Worm (Caenorhabditis elegans) whole organism, early embryonic: ENCODE measurements around the gene Y53C12A.8.

Experiments used
- F13C5.2 ChIP-seq: sonication (generic microtip); optimal IDR thresholded peaks from 2 replicates; lab custom pipeline; 2017; ENCODE audit warnings: mild to moderate bottlenecking, missing genetic modification characterization, inconsistent platforms, missing compliant biosample characterization
- aly-1 ChIP-seq: sonication (generic microtip); optimal IDR thresholded peaks from 2 replicates; lab custom pipeline; 2016; ENCODE audit warnings: missing genetic modification characterization, missing compliant biosample characterization
- ama-1 ChIP-seq: fragments of 150-350 bp; optimal IDR thresholded peaks from 2 replicates; lab custom pipeline; 2014
- ceh-13 ChIP-seq: fragments of 200-800 bp; sonication (Bioruptor generic); optimal IDR thresholded peaks from 2 replicates; lab custom pipeline; 2018; ENCODE audit warnings: mild to moderate bottlenecking, missing genetic modification characterization, missing compliant biosample characterization
- ets-7 ChIP-seq: sonication (generic microtip); optimal IDR thresholded peaks from 2 replicates; lab custom pipeline; 2016; ENCODE audit warnings: missing genotype, missing genetic modification characterization, missing compliant biosample characterization
- flt-1 ChIP-seq: fragments of 200-800 bp; sonication (Bioruptor generic); IDR thresholded peaks from 2 replicates; pipeline ENCODE4 v1.3.6; 2022; ENCODE audit warnings: missing genetic modification characterization, missing compliant biosample characterization
- hmbx-1 ChIP-seq: sonication (generic microtip); optimal IDR thresholded peaks from 2 replicates; lab custom pipeline; 2016; ENCODE audit warnings: mild to moderate bottlenecking, missing genetic modification characterization, missing compliant biosample characterization
- hmg-4 ChIP-seq: fragments of 200-800 bp; sonication (Bioruptor generic); optimal IDR thresholded peaks from 2 replicates; lab custom pipeline; 2018; ENCODE audit warnings: mild to moderate bottlenecking, missing genetic modification characterization, missing compliant biosample characterization
- scrt-1 ChIP-seq: fragments of 200-800 bp; sonication (Bioruptor generic); IDR thresholded peaks from 2 replicates; pipeline ENCODE4 v1.3.6; 2022; ENCODE audit warnings: missing genetic modification characterization, missing compliant biosample characterization
- tbx-11 ChIP-seq: fragments of 200-800 bp; sonication (Bioruptor generic); IDR thresholded peaks from 2 replicates; pipeline ENCODE4 v1.3.6; 2022; ENCODE audit warnings: missing genetic modification characterization, missing compliant biosample characterization
- tbx-37 ChIP-seq: fragments of 200-800 bp; sonication (Bioruptor generic); conservative IDR thresholded peaks from 2 replicates; pipeline ENCODE4 v1.3.6; 2022; ENCODE audit warnings: missing genetic modification reagents, missing genetic modification characterization, missing compliant biosample characterization

DNA sequence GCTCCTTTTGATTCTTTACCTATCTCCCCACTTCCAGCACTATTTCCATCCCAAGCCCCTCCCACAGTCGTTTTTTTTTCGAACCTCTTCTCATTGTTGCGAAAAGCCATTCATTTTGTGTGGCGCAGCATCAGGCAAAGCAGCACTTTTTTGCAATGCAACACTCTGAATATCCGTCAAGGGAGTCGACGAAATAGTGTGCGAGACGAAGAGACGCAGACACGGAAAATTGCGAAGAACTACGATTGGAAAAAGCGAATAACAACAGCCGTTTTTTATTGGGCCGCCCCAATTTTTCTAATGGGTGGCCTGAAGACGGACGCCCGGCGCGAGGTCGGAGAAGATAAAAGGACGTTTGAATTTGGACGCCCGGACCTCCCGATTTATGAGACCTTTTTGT, 29.6 kb upstream of the Y53C12A.8 start:
- TF ChIP-seq tbx-11 (GFP tag; lab: Robert Waterston, UW) (no peak), aly-1 (no peak), scrt-1 (GFP tag; lab: Robert Waterston, UW) (no peak), ets-7 (tag; lab: Kevin White, UChicago) (no peak), hmg-4 (GFP tag; lab: Kevin White, UChicago) (no peak), F13C5.2 (tag; lab: Kevin White, UChicago) (no peak), ama-1 (lab: Kevin White, UChicago) (no peak), hmbx-1 (no peak), flt-1 (GFP tag; lab: Robert Waterston, UW) (no peak), tbx-37 (GFP tag; lab: Robert Waterston, UW) (no peak), ceh-13 (no peak)
